Worm (Caenorhabditis elegans) whole organism, midembryonic: ENCODE measurements around the gene clec-195.

Source experiments
- flt-1 ChIP-seq: fragments of 200-800 bp; sonication (Bioruptor generic); IDR thresholded peaks from 2 replicates; pipeline ENCODE4 v1.3.6; 2022; ENCODE audit warnings: missing genetic modification characterization, missing compliant biosample characterization
- klf-2 ChIP-seq: fragments of 200-800 bp; sonication (Bioruptor generic); conservative IDR thresholded peaks from 2 replicates; pipeline ENCODE4 v1.3.6; 2022; ENCODE audit warnings: missing genetic modification reagents, missing genetic modification characterization, missing compliant biosample characterization

DNA sequence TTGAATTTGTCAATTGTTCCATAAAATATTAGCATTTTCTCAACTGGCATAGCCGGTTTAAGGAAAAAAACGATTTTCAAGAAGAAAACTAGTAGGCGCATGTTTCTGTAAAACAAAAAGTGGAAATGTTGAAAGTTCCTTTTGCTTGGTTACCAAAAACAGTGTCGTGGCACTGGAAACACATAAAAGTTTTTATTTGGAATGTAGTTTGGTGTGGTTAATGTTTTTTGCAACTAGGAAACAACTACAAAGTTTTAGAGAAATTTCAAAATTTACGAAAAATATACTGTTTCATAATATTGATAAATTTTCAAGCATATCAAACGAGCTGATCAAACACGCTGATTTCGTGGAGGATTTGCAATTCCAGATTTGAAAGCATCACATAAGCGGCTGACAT lies at the start of gene clec-195:
- no peak for TF ChIP-seq flt-1
- TF ChIP-seq klf-2 (GFP tag; lab: Robert Waterston, UW) = no peak
